Fruit fly (Drosophila melanogaster): ENCODE measurements around the gene CG43392.

The CG43392 gene

DNA sequence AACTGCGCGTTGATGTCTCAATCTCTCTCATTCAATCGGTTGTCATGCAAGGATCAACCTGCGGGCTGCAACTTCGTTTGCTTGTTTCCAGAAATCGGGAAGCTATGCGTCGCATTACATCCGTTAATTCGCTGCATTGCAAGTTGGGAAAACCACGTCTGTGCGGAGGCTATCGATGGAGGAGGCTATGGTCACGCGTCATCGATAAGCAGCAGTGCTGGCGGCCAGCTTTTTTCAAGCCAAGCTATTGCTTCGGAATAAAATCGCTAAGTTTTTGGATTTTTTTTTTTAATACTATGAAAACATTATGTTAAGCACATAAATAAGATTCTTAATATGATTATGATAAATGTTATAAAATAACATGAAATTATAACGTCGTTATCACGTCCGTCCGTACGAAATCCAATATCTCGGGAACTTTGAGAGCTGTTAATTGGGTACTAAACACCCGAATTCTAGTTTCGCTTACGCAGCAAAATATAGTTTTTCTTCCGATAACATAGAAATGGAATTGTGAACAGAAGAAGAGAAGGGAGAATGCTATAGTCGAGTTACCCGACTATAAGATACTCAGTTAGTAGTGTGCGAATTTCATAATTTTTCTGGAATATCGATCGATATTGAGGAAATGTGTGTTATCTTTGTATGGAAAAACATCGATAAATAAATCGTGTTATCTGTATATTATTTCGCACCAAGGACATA lies 42.3 kb upstream of the CG43392 start, which contains the start of gene CG7139 (continued):
- TF ChIP-seq CG12219 (GFP tag; optimal IDR thresholded peaks at IDR 0.05) (no peak), vvl (GFP tag; IDR thresholded peaks at IDR 0.05) (no peak), CG18476 (GFP tag; optimal IDR thresholded peaks at IDR 0.05) (no peak), Scr (GFP tag; IDR thresholded peaks at IDR 0.05; ENCODE audit: partially characterized antibody) (peak; percentile 74), phol (tag; optimal IDR thresholded peaks at IDR 0.05) (peak; percentile 8), chn (GFP tag; optimal IDR thresholded peaks at IDR 0.05) (no peak), da (GFP tag; optimal IDR thresholded peaks at IDR 0.05) (no peak), CG17361 (GFP tag; IDR thresholded peaks at IDR 0.05) (peak; percentile 36; the same call in 1 of the 3 replicates), CG17612 (GFP tag; IDR thresholded peaks at IDR 0.05) (no peak), CG17829 (tag; optimal IDR thresholded peaks at IDR 0.05) (peak; percentile 26), Hr39 (optimal IDR thresholded peaks at IDR 0.05) (no peak), hb (GFP tag; IDR thresholded peaks at IDR 0.05; ENCODE audit: partially characterized antibody) (peak; percentile 55), CG8089 (GFP tag; optimal IDR thresholded peaks at IDR 0.05) (no peak), CoRest (tag; optimal IDR thresholded peaks at IDR 0.05) (peak; percentile 49), CG15696 (tag; optimal IDR thresholded peaks at IDR 0.05) (no peak), CG32532 (GFP tag; IDR thresholded peaks at IDR 0.05) (no peak), tna (GFP tag; IDR thresholded peaks at IDR 0.05; ENCODE audit: partially characterized antibody) (peak; percentile 24), C15 (GFP tag; IDR thresholded peaks at IDR 0.05) (no peak), NC2α (GFP tag; optimal IDR thresholded peaks at IDR 0.05) (no peak), CG3281 (GFP tag; optimal IDR thresholded peaks at IDR 0.05) (no peak), YL-1 (GFP tag; optimal IDR thresholded peaks at IDR 0.05) (peak; percentile 14), CG14050 (GFP tag; IDR thresholded peaks at IDR 0.05) (no peak), tgo (GFP tag; IDR thresholded peaks at IDR 0.05) (no peak), knrl (GFP tag; IDR thresholded peaks at IDR 0.05; ENCODE audit: partially characterized antibody) (peak; percentile 62), CG13123 (GFP tag; optimal IDR thresholded peaks at IDR 0.05) (no peak), corto (GFP tag; optimal IDR thresholded peaks at IDR 0.05) (peak; percentile 21), tin (GFP tag; optimal IDR thresholded peaks at IDR 0.05) (no peak), lov (optimal IDR thresholded peaks at IDR 0.05) (no peak), lov (GFP tag; IDR thresholded peaks at IDR 0.05) (no peak), CG14860 (GFP tag; IDR thresholded peaks at IDR 0.05; ENCODE audit: partially characterized antibody) (peak; percentile 62), CG13894 (tag; optimal IDR thresholded peaks at IDR 0.05) (peak; percentile 26), CG6272 (GFP tag; IDR thresholded peaks at IDR 0.05) (no peak), chinmo (GFP tag; IDR thresholded peaks at IDR 0.05; ENCODE audit: partially characterized antibody) (0 out of 4 replicates have a peak, but pooled peaks have one; percentile 46), sens (GFP tag) (peak; percentile 80), chif (GFP tag; optimal IDR thresholded peaks at IDR 0.05) (no peak), fd102C (GFP tag; optimal IDR thresholded peaks at IDR 0.05) (no peak), HLH4C (GFP tag; IDR thresholded peaks at IDR 0.05; ENCODE audit: partially characterized antibody) (peak; percentile 64), CG30403 (GFP tag; optimal IDR thresholded peaks at IDR 0.05) (peak; percentile 37), vfl (GFP tag; optimal IDR thresholded peaks at IDR 0.05) (no peak), Oli (tag; optimal IDR thresholded peaks at IDR 0.05) (no peak), CkIIα-i1 (GFP tag; IDR thresholded peaks at IDR 0.05) (no peak), vnd (GFP tag; IDR thresholded peaks at IDR 0.05; ENCODE audit: partially characterized antibody) (peak; percentile 62; the same call in 1 of the 3 replicates), ci (GFP tag; IDR thresholded peaks at IDR 0.05) (peak; percentile 53; the same call in 1 of the 3 replicates), repo (GFP tag; optimal IDR thresholded peaks at IDR 0.05) (no peak), MESR4 (GFP tag; optimal IDR thresholded peaks at IDR 0.05) (peak; percentile 97), MBD-R2 (GFP tag; IDR thresholded peaks at IDR 0.05) (peak; percentile 44), her (GFP tag; optimal IDR thresholded peaks at IDR 0.05) (no peak), Sry-β (GFP tag; optimal IDR thresholded peaks at IDR 0.05) (peak; percentile 94), cad (GFP tag; optimal IDR thresholded peaks at IDR 0.05) (no peak), grau (tag; optimal IDR thresholded peaks at IDR 0.05) (no peak)

Measured in whole organism, embryonic.